Fruit fly (Drosophila melanogaster) whole organism, embryonic: Measurements from ENCODE around the gene Blos4.

Experiments used
- Asciz ChIP-seq: fragments of 200-800 bp; sonication (Bioruptor generic); optimal IDR thresholded peaks from 2 replicates; lab custom pipeline; 2017; ENCODE audit warnings: missing biosample characterization, mild to moderate bottlenecking, missing genetic modification characterization, missing genetic modification reagents
- Atf3 ChIP-seq: fragments of 200-800 bp; sonication (Bioruptor generic); optimal IDR thresholded peaks from 3 replicates; lab custom pipeline; 2016; ENCODE audit warnings: missing biosample characterization, missing genetic modification characterization
- BtbVII ChIP-seq: fragments of 200-800 bp; sonication (Bioruptor generic); optimal IDR thresholded peaks from 3 replicates; lab custom pipeline; 2017; ENCODE audit warnings: missing biosample characterization, mild to moderate bottlenecking, missing genetic modification characterization
- Bteb2 ChIP-seq: fragments of 200-800 bp; sonication (Bioruptor generic); optimal IDR thresholded peaks from 2 replicates; lab custom pipeline; 2016; ENCODE audit warnings: missing biosample characterization, missing genetic modification characterization
- CG1024 ChIP-seq: fragments of 200-800 bp; sonication (Bioruptor generic); IDR thresholded peaks from 2 replicates; pipeline ENCODE4 v1.3.6; 2022; ENCODE audit warnings: missing biosample characterization, missing genetic modification characterization
- CG10431 ChIP-seq: fragments of 200-800 bp; sonication (Bioruptor generic); optimal IDR thresholded peaks from 3 replicates; lab custom pipeline; 2018; ENCODE audit warnings: missing biosample characterization, mild to moderate bottlenecking, missing genetic modification characterization
- CG10543 ChIP-seq: fragments of 200-800 bp; sonication (Bioruptor generic); optimal IDR thresholded peaks from 3 replicates; lab custom pipeline; 2017; ENCODE audit warnings: missing biosample characterization, mild to moderate bottlenecking, missing genetic modification characterization, moderate library complexity
- CG11723 ChIP-seq: fragments of 200-800 bp; sonication (Bioruptor generic); optimal IDR thresholded peaks from 2 replicates; lab custom pipeline; 2017; ENCODE audit warnings: missing biosample characterization, mild to moderate bottlenecking, missing genetic modification characterization
- CG12155 ChIP-seq: fragments of 200-800 bp; sonication (Bioruptor generic); optimal IDR thresholded peaks from 3 replicates; lab custom pipeline; 2016; ENCODE audit warnings: missing biosample characterization, missing genetic modification characterization
- CG13123 ChIP-seq: fragments of 200-800 bp; sonication (Bioruptor generic); optimal IDR thresholded peaks from 2 replicates; lab custom pipeline; 2016; ENCODE audit warnings: missing biosample characterization, missing genetic modification characterization
- CG13894 ChIP-seq: fragments of 200-800 bp; sonication (Bioruptor generic); optimal IDR thresholded peaks from 3 replicates; lab custom pipeline; 2018; ENCODE audit warnings: missing biosample characterization, mild to moderate bottlenecking, missing genetic modification characterization, moderate library complexity
- CG14014 ChIP-seq: fragments of 200-800 bp; sonication (Bioruptor generic); IDR thresholded peaks from 2 replicates; pipeline ENCODE4 v1.3.6; 2022; ENCODE audit warnings: missing biosample characterization, missing genetic modification characterization
- CG16815 ChIP-seq: fragments of 200-800 bp; sonication (Bioruptor generic); optimal IDR thresholded peaks from 3 replicates; lab custom pipeline; 2017; ENCODE audit warnings: missing biosample characterization, mild to moderate bottlenecking, missing genetic modification characterization
- CG18599 ChIP-seq: fragments of 200-800 bp; sonication (Bioruptor generic); optimal IDR thresholded peaks from 3 replicates; lab custom pipeline; 2017; ENCODE audit warnings: missing biosample characterization, missing genetic modification characterization, mild to moderate bottlenecking, moderate library complexity, missing genetic modification reagents
- CG34224 ChIP-seq: fragments of 200-800 bp; sonication (Bioruptor generic); IDR thresholded peaks from 3 replicates; pipeline ENCODE4 v1.3.6; 2022; ENCODE audit warnings: missing biosample characterization, missing genetic modification characterization; ENCODE audit not compliant: partially characterized antibody
- CG4854 ChIP-seq: fragments of 200-800 bp; sonication (Bioruptor generic); optimal IDR thresholded peaks from 2 replicates; lab custom pipeline; 2016; ENCODE audit warnings: missing biosample characterization, missing genetic modification characterization, inconsistent platforms
- CkIIα-i1 ChIP-seq: fragments of 200-800 bp; sonication (Bioruptor generic); IDR thresholded peaks from 2 replicates; pipeline ENCODE4 v1.3.6; 2022; ENCODE audit warnings: missing biosample characterization, missing genetic modification characterization
- D ChIP-seq, 2 experiments: fragments of 200-800 bp in 1 of 2; fragments of >200 bp in 1 of 2; sonication (Bioruptor generic) in 1 of 2; optimal IDR thresholded peaks; 2 replicates in 1 of 2; 3 replicates in 1 of 2; lab custom pipeline; 2017; ENCODE audit warnings: mild to moderate bottlenecking in 1 of 2, missing biosample characterization in 1 of 2, missing genetic modification characterization in 1 of 2, missing genetic modification reagents in 1 of 2
- Doc3 ChIP-seq: fragments of 200-800 bp; sonication (Bioruptor generic); IDR thresholded peaks from 3 replicates; pipeline ENCODE4 v1.3.6; 2022; ENCODE audit warnings: missing biosample characterization, missing genetic modification characterization; ENCODE audit not compliant: partially characterized antibody
- Kr ChIP-seq: fragments of 200-800 bp; sonication (Bioruptor generic); optimal IDR thresholded peaks from 2 replicates; lab custom pipeline; 2017; ENCODE audit warnings: missing biosample characterization, mild to moderate bottlenecking, missing genetic modification characterization
- Med ChIP-seq: fragments of 200-800 bp; sonication (Bioruptor generic); peaks from one replicate; lab custom pipeline; 2016; ENCODE audit warnings: missing biosample characterization, missing genetic modification characterization, mild to moderate bottlenecking, inconsistent platforms, moderate library complexity
- Myb ChIP-seq: fragments of 200-800 bp; sonication (Bioruptor generic); optimal IDR thresholded peaks from 2 replicates; lab custom pipeline; 2016; ENCODE audit warnings: missing biosample characterization, missing genetic modification characterization
- NC2β ChIP-seq: fragments of 200-800 bp; sonication (Bioruptor generic); optimal IDR thresholded peaks from 2 replicates; lab custom pipeline; 2016; ENCODE audit warnings: missing biosample characterization, missing genetic modification characterization
- Pdp1 ChIP-seq, 2 experiments: fragments of 200-800 bp; sonication (Bioruptor generic); optimal IDR thresholded peaks; 3 replicates each; lab custom pipeline; 2016; ENCODE audit warnings: missing biosample characterization in 2 of 2, missing genetic modification characterization in 2 of 2, mild to moderate bottlenecking in 1 of 2, moderate library complexity in 1 of 2
- Vsx1 ChIP-seq: fragments of 200-800 bp; sonication (Bioruptor generic); optimal IDR thresholded peaks from 2 replicates; lab custom pipeline; 2017; ENCODE audit warnings: missing biosample characterization, mild to moderate bottlenecking, missing genetic modification characterization, missing genetic modification reagents
- crc ChIP-seq: fragments of 200-800 bp; sonication (Bioruptor generic); optimal IDR thresholded peaks from 2 replicates; lab custom pipeline; 2016; ENCODE audit warnings: missing biosample characterization, missing genetic modification characterization
- crol ChIP-seq: fragments of 200-800 bp; sonication (Bioruptor generic); IDR thresholded peaks from 2 replicates; pipeline ENCODE4 v1.3.6; 2022; ENCODE audit warnings: missing biosample characterization, missing genetic modification characterization
- disco-r ChIP-seq: fragments of 200-800 bp; sonication (Bioruptor generic); optimal IDR thresholded peaks from 2 replicates; lab custom pipeline; 2016; ENCODE audit warnings: missing biosample characterization, missing genetic modification characterization
- fu2 ChIP-seq: fragments of 200-800 bp; sonication (Bioruptor generic); optimal IDR thresholded peaks from 2 replicates; lab custom pipeline; 2016; ENCODE audit warnings: missing biosample characterization, missing genetic modification characterization
- gce ChIP-seq: fragments of 200-800 bp; sonication (Bioruptor generic); IDR thresholded peaks from 3 replicates; pipeline ENCODE4 v1.3.6; 2022; ENCODE audit warnings: missing biosample characterization, missing genetic modification characterization
- grn ChIP-seq: fragments of 200-800 bp; sonication (Bioruptor generic); optimal IDR thresholded peaks from 3 replicates; lab custom pipeline; 2017; ENCODE audit warnings: missing biosample characterization, missing genetic modification characterization
- gsb-n ChIP-seq: fragments of 200-800 bp; sonication (Bioruptor generic); optimal IDR thresholded peaks from 3 replicates; lab custom pipeline; 2018; ENCODE audit warnings: missing biosample characterization, mild to moderate bottlenecking, missing genetic modification characterization
- kni ChIP-seq: fragments of 200-800 bp; sonication (Bioruptor generic); optimal IDR thresholded peaks from 3 replicates; lab custom pipeline; 2017; ENCODE audit warnings: mild to moderate bottlenecking, missing biosample characterization, missing genetic modification reagents, missing genetic modification characterization
- lola ChIP-seq, 3 experiments: fragments of >200 bp in 2 of 3; fragments of 200-800 bp in 1 of 3; sonication (Bioruptor generic) in 1 of 3; optimal IDR thresholded peaks; 2 replicates each; lab custom pipeline; 2017 to 2019; ENCODE audit warnings: missing biosample characterization in 3 of 3, missing genetic modification characterization in 3 of 3, mild to moderate bottlenecking in 1 of 3, moderate library complexity in 1 of 3
- oc ChIP-seq: fragments of 200-800 bp; sonication (Bioruptor generic); optimal IDR thresholded peaks from 2 replicates; lab custom pipeline; 2018; ENCODE audit warnings: missing biosample characterization, mild to moderate bottlenecking, missing genetic modification characterization, moderate library complexity
- onecut ChIP-seq: fragments of 200-800 bp; sonication (Bioruptor generic); IDR thresholded peaks from 2 replicates; pipeline ENCODE4 v1.3.6; 2022; ENCODE audit warnings: missing biosample characterization, missing genetic modification characterization
- p53 ChIP-seq: fragments of 200-800 bp; sonication (Bioruptor generic); optimal IDR thresholded peaks from 2 replicates; lab custom pipeline; 2016; ENCODE audit warnings: missing biosample characterization, missing genetic modification characterization
- pho ChIP-seq: fragments of 200-800 bp; sonication (Bioruptor generic); optimal IDR thresholded peaks from 2 replicates; lab custom pipeline; 2016; ENCODE audit warnings: missing biosample characterization, missing genetic modification characterization
- pros ChIP-seq: fragments of 200-800 bp; sonication (Bioruptor generic); optimal IDR thresholded peaks from 3 replicates; lab custom pipeline; 2019; ENCODE audit warnings: missing biosample characterization, mild to moderate bottlenecking, missing genetic modification characterization, moderate library complexity
- ranshi ChIP-seq: fragments of 200-800 bp; sonication (Bioruptor generic); IDR thresholded peaks from 2 replicates; pipeline ENCODE4 v1.3.6; 2022; ENCODE audit warnings: missing biosample characterization, missing genetic modification characterization
- sr ChIP-seq: fragments of 200-800 bp; sonication (Bioruptor generic); IDR thresholded peaks from 3 replicates; pipeline ENCODE4 v1.3.6; 2022; ENCODE audit warnings: missing biosample characterization, missing genetic modification characterization
- sug ChIP-seq: fragments of 200-800 bp; optimal IDR thresholded peaks from 2 replicates; lab custom pipeline; 2019; ENCODE audit warnings: missing biosample characterization, mild to moderate bottlenecking, missing genetic modification characterization, moderate library complexity
- tll ChIP-seq, 2 experiments: fragments of 200-800 bp in 1 of 2; fragments of >200 bp in 1 of 2; sonication (Bioruptor generic) in 1 of 2; optimal IDR thresholded peaks; 2 replicates each; lab custom pipeline; 2017 to 2019; ENCODE audit warnings: missing biosample characterization in 2 of 2, missing genetic modification characterization in 2 of 2, mild to moderate bottlenecking in 1 of 2, moderate library complexity in 1 of 2
- vvl ChIP-seq: fragments of 200-800 bp; sonication (Bioruptor generic); IDR thresholded peaks from 2 replicates; pipeline ENCODE4 v1.3.6; 2022; ENCODE audit warnings: missing biosample characterization, missing genetic modification characterization

The Blos4 gene

DNA sequence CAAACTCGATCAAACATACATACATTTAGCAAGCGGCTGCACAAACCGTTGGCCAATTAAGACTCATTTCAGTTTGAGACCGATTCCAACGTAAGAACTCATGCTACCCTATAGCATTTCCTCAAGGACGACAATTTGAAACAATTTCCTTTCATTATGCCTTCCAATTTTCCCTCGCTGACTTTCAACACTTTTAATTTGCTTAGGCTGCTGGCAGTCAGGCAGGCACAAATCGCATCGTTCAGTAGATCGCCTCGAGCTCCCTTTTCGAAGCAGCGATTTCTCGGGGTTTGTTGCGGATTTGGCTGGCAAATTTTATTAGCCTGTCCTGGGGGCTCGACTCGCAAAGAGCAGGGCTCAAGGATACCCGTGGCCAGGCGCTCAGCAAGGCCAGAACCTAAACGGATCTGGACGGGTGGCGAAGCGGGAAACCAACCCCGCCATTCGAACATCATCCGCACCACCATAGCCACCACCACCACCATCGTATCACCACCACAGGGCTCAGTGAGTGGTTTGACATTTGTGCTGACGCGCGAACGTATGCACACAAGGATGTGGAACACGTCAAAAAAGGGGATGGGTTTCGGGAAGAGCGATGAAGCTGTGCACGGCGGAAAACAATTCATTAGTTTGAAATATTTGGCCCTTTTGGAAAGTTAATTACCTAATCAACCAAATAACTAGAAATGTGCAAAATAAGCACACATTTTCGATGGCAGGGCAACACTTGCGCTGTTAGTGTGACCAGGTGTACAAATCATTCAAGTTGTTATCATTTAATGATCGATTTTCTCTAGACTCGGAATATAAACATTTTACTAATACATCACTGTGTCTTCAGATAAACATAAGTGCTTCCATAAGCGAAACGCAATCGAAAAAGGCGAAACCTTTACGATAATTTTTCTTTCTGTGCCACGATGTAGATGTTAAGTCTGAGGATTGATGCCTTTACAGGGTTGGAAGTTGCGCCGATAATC is 34.0 kb upstream of the Blos4 start (continued):
- TF ChIP-seq Myb (GFP tag; lab: Kevin White, UChicago) (peak; percentile 17), Atf3 (peak; percentile 31), lola (GFP tag; optimal IDR thresholded peaks at IDR 0.05; lab: Kevin White, UChicago) (peak in 1 of 3 experiments; percentile 79), CG16815 (peak; percentile 32), onecut (GFP tag; lab: Robert Waterston, UW) (no peak), CG12155 (GFP tag; lab: Kevin White, UChicago) (peak; percentile 14), ranshi (no peak)

DNA sequence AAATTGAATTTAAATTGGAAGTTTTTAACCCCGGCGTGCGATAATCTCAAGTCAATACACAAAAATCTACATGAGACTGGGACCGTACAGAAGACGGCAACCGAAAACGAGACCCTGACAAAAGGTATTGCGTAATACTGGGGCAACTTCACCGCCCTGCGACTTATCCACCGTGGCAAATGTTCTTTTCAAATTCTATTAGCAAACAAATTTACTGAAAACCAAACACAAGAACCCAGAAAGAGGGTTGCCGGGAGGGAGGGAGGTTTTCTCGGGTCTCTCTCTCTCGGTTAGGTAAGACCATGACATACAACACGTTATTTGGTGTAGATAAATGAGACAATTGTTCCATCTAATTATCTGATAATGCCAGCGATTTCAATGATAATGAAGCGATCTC is 33.1 kb upstream of the Blos4 start:
- TF ChIP-seq Vsx1 (GFP tag; lab: Kevin White, UChicago) = peak; percentile 7
- TF ChIP-seq gce (GFP tag; lab: Robert Waterston, UW) = no peak
- peak; percentile 49; the same call in 1 of the 2 replicates for TF ChIP-seq crol
- peak; percentile 78 for TF ChIP-seq gsb-n (tag; lab: Kevin White, UChicago)
- TF ChIP-seq D (optimal IDR thresholded peaks at IDR 0.05; lab: Kevin White, UChicago) = no peak
- TF ChIP-seq D (GFP tag; optimal IDR thresholded peaks at IDR 0.05; lab: Kevin White, UChicago) = peak; percentile 6
- no peak for TF ChIP-seq NC2β (GFP tag; lab: Kevin White, UChicago)
- peak in 1 of 2 experiments; percentile 51 for TF ChIP-seq tll (GFP tag; optimal IDR thresholded peaks at IDR 0.05; lab: Kevin White, UChicago)
- peak; percentile 21 for TF ChIP-seq CG10543 (GFP tag; lab: Kevin White, UChicago)
- TF ChIP-seq BtbVII (GFP tag; lab: Kevin White, UChicago) = peak; percentile 32
- TF ChIP-seq CkIIα-i1 (GFP tag; lab: Robert Waterston, UW) = no peak
- peak; percentile 49 for TF ChIP-seq CG10431 (GFP tag; lab: Kevin White, UChicago)
- no peak for TF ChIP-seq CG4854 (GFP tag; lab: Kevin White, UChicago)
- TF ChIP-seq grn (GFP tag; lab: Kevin White, UChicago) = peak; percentile 90
- peak in 1 of 2 experiments; percentile 61 for TF ChIP-seq Pdp1 (GFP tag; optimal IDR thresholded peaks at IDR 0.05; lab: Kevin White, UChicago)
- TF ChIP-seq CG13894 = peak; percentile 34
- TF ChIP-seq Med (GFP tag; lab: Kevin White, UChicago) = peak; percentile 51
- TF ChIP-seq pros (GFP tag; lab: Kevin White, UChicago) = peak; percentile 77
- TF ChIP-seq oc (tag; lab: Kevin White, UChicago) = peak; percentile 39
- no peak for TF ChIP-seq CG14014 (GFP tag; lab: Robert Waterston, UW)
- TF ChIP-seq CG1024 (GFP tag; lab: Robert Waterston, UW) = no peak
- TF ChIP-seq kni (GFP tag; lab: Kevin White, UChicago) = peak; percentile 40
- no peak for TF ChIP-seq sr (GFP tag; lab: Robert Waterston, UW)
- TF ChIP-seq Kr (GFP tag; lab: Kevin White, UChicago) = peak; percentile 15
- peak; percentile 37; the same call in 1 of the 2 replicates for TF ChIP-seq vvl (GFP tag; lab: Robert Waterston, UW)
- TF ChIP-seq CG18599 (GFP tag; lab: Kevin White, UChicago) = peak; percentile 29

DNA sequence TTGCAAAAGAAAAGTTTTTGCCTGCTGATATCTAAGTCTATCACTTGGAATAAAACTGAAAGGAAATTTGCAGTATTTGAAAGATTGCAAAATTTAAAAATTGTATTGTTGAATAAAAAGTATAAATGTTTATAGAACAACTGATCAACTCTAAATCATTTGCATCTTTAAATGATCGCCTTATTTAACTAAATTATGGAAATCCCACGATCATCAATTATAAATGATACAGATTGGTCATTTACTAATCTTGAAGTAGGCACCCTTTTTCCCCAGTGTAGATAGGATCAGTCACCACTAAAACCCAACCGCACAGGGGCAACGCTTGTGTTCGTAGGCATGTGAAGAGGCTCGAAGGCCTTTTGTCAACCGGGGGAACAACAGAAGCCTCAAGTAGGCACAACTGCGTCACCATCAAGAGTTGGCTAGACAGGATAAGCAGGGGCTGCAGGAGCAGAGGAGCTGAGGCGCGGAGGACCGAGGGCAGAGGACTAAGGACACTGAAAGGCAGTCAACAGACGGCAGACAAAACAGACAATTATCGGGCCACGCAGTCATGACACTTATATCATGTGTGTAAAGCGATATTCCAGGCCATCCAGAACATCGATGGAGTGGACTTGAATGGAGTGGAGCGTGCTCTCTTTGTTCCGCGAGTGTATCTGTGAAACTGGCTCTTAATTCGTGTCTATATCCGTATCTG is 30.9 kb upstream of the Blos4 start:
- TF ChIP-seq fu2 (GFP tag; lab: Kevin White, UChicago) (no peak), Doc3 (no peak), crc (no peak), sug (tag; lab: Kevin White, UChicago) (no peak), p53 (GFP tag; lab: Kevin White, UChicago) (no peak), disco-r (no peak), CG11723 (no peak), pho (GFP tag; lab: Kevin White, UChicago) (no peak), Bteb2 (no peak), CG13123 (GFP tag; lab: Kevin White, UChicago) (peak; percentile 28), CG34224 (GFP tag; lab: Robert Waterston, UW) (no peak), Asciz (no peak)
